Fruit fly (Drosophila melanogaster) whole organism, adult: ENCODE measurements around the gene Nep6.
A peak's percentile ranks its signal among the peaks of the same experiment; 100 is the strongest.

ENCODE experiments used
- CG11617 ChIP-seq: fragments of 200-800 bp; sonication (Bioruptor generic); optimal IDR thresholded peaks from 2 replicates; lab custom pipeline; 2017; ENCODE audit warnings: mild to moderate bottlenecking, missing biosample characterization, missing genetic modification reagents, missing genetic modification characterization
- CG12768 ChIP-seq: fragments of 200-800 bp; sonication (Bioruptor generic); optimal IDR thresholded peaks from 2 replicates; lab custom pipeline; 2017; ENCODE audit warnings: missing biosample characterization, missing genetic modification characterization, mild to moderate bottlenecking, moderate library complexity, missing genetic modification reagents
- CG14711 ChIP-seq: fragments of 200-800 bp; sonication (Bioruptor generic); optimal IDR thresholded peaks from 2 replicates; lab custom pipeline; 2018; ENCODE audit warnings: missing biosample characterization, mild to moderate bottlenecking, missing genetic modification characterization, moderate library complexity
- CG1620 ChIP-seq: fragments of 200-800 bp; sonication (Bioruptor generic); optimal IDR thresholded peaks from 2 replicates; lab custom pipeline; 2016; ENCODE audit warnings: missing biosample characterization, missing genetic modification characterization
- CG33017 ChIP-seq: fragments of 200-800 bp; sonication (Bioruptor generic); optimal IDR thresholded peaks from 2 replicates; lab custom pipeline; 2018; ENCODE audit warnings: missing biosample characterization, mild to moderate bottlenecking, missing genetic modification characterization, moderate library complexity
- CG5204 ChIP-seq: fragments of 200-800 bp; sonication (Bioruptor generic); optimal IDR thresholded peaks from 2 replicates; lab custom pipeline; 2016; ENCODE audit warnings: missing biosample characterization, missing genetic modification characterization
- CG7045 ChIP-seq: fragments of 200-800 bp; sonication (Bioruptor generic); optimal IDR thresholded peaks from 2 replicates; lab custom pipeline; 2017; ENCODE audit warnings: missing biosample characterization, mild to moderate bottlenecking, missing genetic modification characterization
- CG7101 ChIP-seq: fragments of 200-800 bp; sonication (Bioruptor generic); optimal IDR thresholded peaks from 2 replicates; lab custom pipeline; 2018; ENCODE audit warnings: missing biosample characterization, mild to moderate bottlenecking, missing genetic modification characterization, moderate library complexity
- Clk ChIP-seq: fragments of 200-800 bp; sonication (Bioruptor generic); optimal IDR thresholded peaks from 2 replicates; lab custom pipeline; 2017; ENCODE audit warnings: missing biosample characterization, missing genetic modification characterization
- Crg-1 ChIP-seq: fragments of 200-800 bp; sonication (Bioruptor generic); optimal IDR thresholded peaks from 2 replicates; lab custom pipeline; 2016; ENCODE audit warnings: missing biosample characterization, missing genetic modification characterization
- Hr96 ChIP-seq: fragments of 200-800 bp; sonication (Bioruptor generic); optimal IDR thresholded peaks from 2 replicates; lab custom pipeline; 2016; ENCODE audit warnings: missing biosample characterization, missing genetic modification characterization
- Mnt ChIP-seq: fragments of 200-800 bp; sonication (Bioruptor generic); optimal IDR thresholded peaks from 2 replicates; lab custom pipeline; 2016; ENCODE audit warnings: missing biosample characterization, mild to moderate bottlenecking, missing genetic modification characterization
- bab1 ChIP-seq: fragments of 200-800 bp; sonication (Bioruptor generic); optimal IDR thresholded peaks from 3 replicates; lab custom pipeline; 2019; ENCODE audit warnings: missing biosample characterization, mild to moderate bottlenecking, missing genetic modification characterization, moderate library complexity
- cic ChIP-seq: fragments of 200-800 bp; sonication (Bioruptor generic); optimal IDR thresholded peaks from 2 replicates; lab custom pipeline; 2017; ENCODE audit warnings: missing biosample characterization, mild to moderate bottlenecking, missing genetic modification characterization, moderate library complexity
- cnc ChIP-seq, 2 experiments: fragments of >200 bp; optimal IDR thresholded peaks; 2 replicates each; lab custom pipeline; 2017
- kay ChIP-seq: fragments of 200-800 bp; sonication (Bioruptor generic); peaks from one replicate; lab custom pipeline; 2016; ENCODE audit warnings: missing biosample characterization, missing genetic modification characterization, borderline replicate concordance
- ovo ChIP-seq: fragments of 200-800 bp; sonication (Bioruptor generic); optimal IDR thresholded peaks from 2 replicates; lab custom pipeline; 2016; ENCODE audit warnings: missing biosample characterization, missing genetic modification characterization
- pad ChIP-seq: fragments of 200-800 bp; sonication (Bioruptor generic); optimal IDR thresholded peaks from 3 replicates; lab custom pipeline; 2017; ENCODE audit warnings: missing biosample characterization, missing genetic modification characterization, mild to moderate bottlenecking, moderate library complexity, missing genetic modification reagents
- tj ChIP-seq: fragments of 200-800 bp; sonication (Bioruptor generic); optimal IDR thresholded peaks from 3 replicates; lab custom pipeline; 2017; ENCODE audit warnings: missing biosample characterization, mild to moderate bottlenecking, missing genetic modification characterization, moderate library complexity
- toe ChIP-seq: fragments of 200-800 bp; sonication (Bioruptor generic); optimal IDR thresholded peaks from 2 replicates; lab custom pipeline; 2016; ENCODE audit warnings: missing biosample characterization, missing genetic modification characterization

Nep6 gene

DNA sequence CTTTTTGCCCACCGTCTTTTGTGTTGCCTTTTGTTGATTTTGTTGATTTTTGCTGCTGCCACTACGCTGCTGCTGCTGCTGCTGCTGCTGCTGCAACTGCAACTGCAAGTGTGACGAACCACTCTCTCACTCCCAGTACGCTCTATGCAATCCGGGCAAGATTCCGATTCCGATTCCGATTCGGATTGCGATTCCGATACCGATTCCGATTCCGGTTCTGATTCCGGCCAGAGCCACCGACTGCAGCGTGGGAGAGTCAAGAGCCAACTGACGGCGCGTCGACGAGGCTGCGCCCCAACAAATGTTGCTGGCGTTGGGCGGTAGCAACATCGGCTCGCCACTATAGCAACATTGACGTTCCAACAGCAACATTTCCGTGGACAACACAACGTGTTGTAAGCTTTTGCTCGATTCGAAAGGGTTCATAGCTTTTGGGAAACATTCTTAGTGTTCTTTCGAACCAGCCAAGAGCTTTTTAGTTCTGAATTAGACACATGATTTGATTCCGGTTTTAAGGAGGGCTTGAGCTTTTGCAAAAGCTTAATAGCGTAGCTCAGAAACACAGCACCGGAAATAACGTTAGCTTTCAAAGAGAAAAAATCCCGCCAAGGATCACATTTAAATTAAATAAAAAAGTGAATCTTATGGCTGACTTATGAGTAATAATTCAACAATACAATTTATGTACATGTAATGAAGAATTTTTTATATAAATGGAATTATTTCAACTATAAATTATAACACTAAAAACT lies 16.6 kb upstream of the Nep6 start, which contains the start of gene CG32647:
Gene CG32647 (minus strand): TSS at position 269 of the 752 bp plus-strand sequence.
- peak; percentile 1 for TF ChIP-seq ovo (GFP tag; lab: Kevin White, UChicago)
- TF ChIP-seq toe (GFP tag; lab: Kevin White, UChicago): no peak
- TF ChIP-seq bab1 (GFP tag; lab: Kevin White, UChicago): no peak
- TF ChIP-seq tj: no peak
- TF ChIP-seq cnc (optimal IDR thresholded peaks at IDR 0.05; lab: Kevin White, UChicago): no peak
- TF ChIP-seq CG7045 (GFP tag; lab: Kevin White, UChicago): no peak
- TF ChIP-seq CG14711 (tag; lab: Kevin White, UChicago): no peak
- peak; percentile 8 for TF ChIP-seq CG7101
- TF ChIP-seq Clk (GFP tag; lab: Kevin White, UChicago): no peak
- no peak for TF ChIP-seq Crg-1 (GFP tag; lab: Kevin White, UChicago)
- TF ChIP-seq pad (GFP tag; lab: Kevin White, UChicago): no peak
- TF ChIP-seq CG33017: peak; percentile 44
- TF ChIP-seq cic: no peak
- no peak for TF ChIP-seq CG5204 (GFP tag; lab: Kevin White, UChicago)
- TF ChIP-seq Hr96 (GFP tag; lab: Kevin White, UChicago): peak; percentile 8
- TF ChIP-seq CG1620 (GFP tag; lab: Kevin White, UChicago): no peak
- peak; percentile 24 for TF ChIP-seq Mnt (GFP tag; lab: Kevin White, UChicago)
- no peak for TF ChIP-seq kay (GFP tag; lab: Kevin White, UChicago)
- peak; percentile 6 for TF ChIP-seq CG12768 (GFP tag; lab: Kevin White, UChicago)
- TF ChIP-seq CG11617 (GFP tag; lab: Kevin White, UChicago): no peak

- TF ChIP-seq CG7045 (GFP tag; lab: Kevin White, UChicago): no peak
Measured at dm6 chrX:12821556-12821955, 20.1 kb downstream of the Nep6 start.

dm6 chrX:12831323-12831722 lies 29.9 kb downstream of the Nep6 start:
- TF ChIP-seq CG14711 (tag; lab: Kevin White, UChicago) (no peak), Crg-1 (GFP tag; lab: Kevin White, UChicago) (no peak), CG33017 (no peak), Clk (GFP tag; lab: Kevin White, UChicago) (no peak), cnc (optimal IDR thresholded peaks at IDR 0.05; lab: Kevin White, UChicago) (no peak), bab1 (GFP tag; lab: Kevin White, UChicago) (no peak), tj (no peak), kay (GFP tag; lab: Kevin White, UChicago) (no peak), CG11617 (GFP tag; lab: Kevin White, UChicago) (no peak), CG7101 (no peak), CG1620 (GFP tag; lab: Kevin White, UChicago) (no peak)

- no peak for TF ChIP-seq CG11617 (GFP tag; lab: Kevin White, UChicago)
- no peak for TF ChIP-seq Crg-1 (GFP tag; lab: Kevin White, UChicago)
- no peak for TF ChIP-seq CG33017
- TF ChIP-seq cnc (optimal IDR thresholded peaks at IDR 0.05; lab: Kevin White, UChicago): no peak
- no peak for TF ChIP-seq bab1 (GFP tag; lab: Kevin White, UChicago)
- TF ChIP-seq toe (GFP tag; lab: Kevin White, UChicago): no peak
- TF ChIP-seq ovo (GFP tag; lab: Kevin White, UChicago): no peak
- no peak for TF ChIP-seq CG14711 (tag; lab: Kevin White, UChicago)
- TF ChIP-seq cic: no peak
- TF ChIP-seq Clk (GFP tag; lab: Kevin White, UChicago): no peak
- no peak for TF ChIP-seq Hr96 (GFP tag; lab: Kevin White, UChicago)
- no peak for TF ChIP-seq CG12768 (GFP tag; lab: Kevin White, UChicago)
- no peak for TF ChIP-seq CG5204 (GFP tag; lab: Kevin White, UChicago)
- no peak for TF ChIP-seq CG7101
- TF ChIP-seq CG7045 (GFP tag; lab: Kevin White, UChicago): no peak
- no peak for TF ChIP-seq Mnt (GFP tag; lab: Kevin White, UChicago)
- TF ChIP-seq pad (GFP tag; lab: Kevin White, UChicago): no peak
- no peak for TF ChIP-seq CG1620 (GFP tag; lab: Kevin White, UChicago)
- no peak for TF ChIP-seq tj
Measured at dm6 chrX:12840041-12840440, 38.6 kb downstream of the Nep6 start.

dm6 chrX:12841842-12842437 lies 40.5 kb downstream of the Nep6 start:
- TF ChIP-seq Crg-1 (GFP tag; lab: Kevin White, UChicago) (no peak), tj (no peak), pad (GFP tag; lab: Kevin White, UChicago) (no peak), CG12768 (GFP tag; lab: Kevin White, UChicago) (no peak), CG33017 (no peak), CG5204 (GFP tag; lab: Kevin White, UChicago) (no peak), kay (GFP tag; lab: Kevin White, UChicago) (no peak), cic (no peak), Mnt (GFP tag; lab: Kevin White, UChicago) (no peak), Hr96 (GFP tag; lab: Kevin White, UChicago) (no peak), CG7101 (no peak)
